Worm (Caenorhabditis elegans) whole organism, early embryonic: Measurements from ENCODE around the gene Y39A1A.27.

Experiments
- B0310.2 ChIP-seq: sonication (generic microtip); optimal IDR thresholded peaks from 2 replicates; lab custom pipeline; 2016; ENCODE audit warnings: mild to moderate bottlenecking, missing genetic modification characterization, missing compliant biosample characterization
- hmbx-1 ChIP-seq: sonication (generic microtip); optimal IDR thresholded peaks from 2 replicates; lab custom pipeline; 2016; ENCODE audit warnings: mild to moderate bottlenecking, missing genetic modification characterization, missing compliant biosample characterization
- hnd-1 ChIP-seq: sonication (generic microtip); optimal IDR thresholded peaks from 2 replicates; lab custom pipeline; 2016; ENCODE audit warnings: missing genetic modification characterization, missing compliant biosample characterization

DNA sequence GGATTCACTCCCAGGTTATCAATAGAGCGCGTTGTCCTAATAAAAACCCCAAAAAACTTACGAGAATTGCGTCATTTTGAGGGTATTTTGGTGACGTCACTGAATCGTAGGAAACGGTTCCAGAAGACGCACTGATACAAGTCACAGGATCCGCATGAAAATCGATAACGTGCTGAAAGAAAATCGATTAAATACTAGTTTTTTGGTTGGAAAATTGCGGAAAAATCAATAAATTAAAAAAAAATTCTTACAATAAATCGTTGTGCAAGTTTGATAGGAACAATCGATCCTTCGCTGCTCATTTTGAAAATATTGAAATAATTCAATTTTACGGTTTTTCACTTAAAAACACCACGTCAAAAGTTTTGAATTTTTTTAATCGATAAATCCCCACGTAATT is 35.5 kb upstream of the Y39A1A.27 start, which contains the start of gene Y39A1A.2:
- TF ChIP-seq hnd-1 (no peak), B0310.2 (tag; lab: Kevin White, UChicago) (no peak), hmbx-1 (no peak)
